Fruit fly (Drosophila melanogaster) S2 (cell line): ENCODE data around the gene Mnat9.

Experiments
- CG8478 ChIP-seq: fragments of >200 bp; optimal IDR thresholded peaks from 2 replicates; lab custom pipeline; 2018
- CTCF ChIP-seq, 2 experiments: fragments of >200 bp; optimal IDR thresholded peaks; 2 replicates each; lab custom pipeline; 2018

dm6 chr3R:31610639-31611594 lies 5.0 kb downstream of the Mnat9 start, which contains the start of gene Med:
- no peak for TF ChIP-seq CTCF (optimal IDR thresholded peaks at IDR 0.05; lab: Kevin White, UChicago)
- no peak for TF ChIP-seq CG8478 (lab: Kevin White, UChicago)
